Worm (Caenorhabditis elegans): ENCODE results near the gene rpl-28.

DNA sequence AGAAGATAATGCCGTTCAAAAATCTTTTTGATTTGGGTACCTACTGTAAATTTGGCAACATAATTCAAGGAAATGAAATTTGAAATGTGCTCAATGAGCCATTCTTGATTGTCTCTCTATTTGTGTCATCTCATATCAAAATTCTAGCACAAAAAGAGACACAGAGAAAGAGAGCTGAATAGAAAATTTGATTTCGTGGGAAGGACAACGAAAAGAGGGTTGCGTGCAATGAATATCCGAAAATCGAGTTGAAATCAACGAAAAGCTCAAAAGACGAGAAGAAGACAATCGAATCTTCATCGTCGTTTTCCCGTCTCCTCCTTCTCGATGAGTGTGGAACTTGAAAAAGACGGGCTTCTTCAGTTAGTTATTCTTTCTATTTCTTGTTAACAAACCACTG lies 19.9 kb upstream of the rpl-28 start, which contains the start of gene C15C8.5:
- no peak for TF ChIP-seq ztf-11 (tag; optimal IDR thresholded peaks at IDR 0.05)
- TF ChIP-seq unc-62 (GFP tag; optimal IDR thresholded peaks at IDR 0.05 in 1 of 2) = no peak
- TF ChIP-seq unc-62 (tag; optimal IDR thresholded peaks at IDR 0.05) = no peak
- TF ChIP-seq zfp-3 (GFP tag; conservative IDR thresholded peaks at IDR 0.05) = no peak
- TF ChIP-seq pha-4 (GFP tag; IDR thresholded peaks at IDR 0.05) = no peak
- TF ChIP-seq pha-4 (tag; optimal IDR thresholded peaks at IDR 0.05) = no peak
- no peak for TF ChIP-seq snpc-4 (tag; optimal IDR thresholded peaks at IDR 0.05)
- no peak for TF ChIP-seq nhr-76 (tag; optimal IDR thresholded peaks at IDR 0.05)
